Fruit fly (Drosophila melanogaster) whole organism, adult: ENCODE data around the gene otu.

Experiments
- CG11617 ChIP-seq: fragments of 200-800 bp; sonication (Bioruptor generic); optimal IDR thresholded peaks from 2 replicates; lab custom pipeline; 2017; ENCODE audit warnings: mild to moderate bottlenecking, missing biosample characterization, missing genetic modification reagents, missing genetic modification characterization
- CG14711 ChIP-seq: fragments of 200-800 bp; sonication (Bioruptor generic); optimal IDR thresholded peaks from 2 replicates; lab custom pipeline; 2018; ENCODE audit warnings: missing biosample characterization, mild to moderate bottlenecking, missing genetic modification characterization, moderate library complexity
- CG5204 ChIP-seq: fragments of 200-800 bp; sonication (Bioruptor generic); optimal IDR thresholded peaks from 2 replicates; lab custom pipeline; 2016; ENCODE audit warnings: missing biosample characterization, missing genetic modification characterization
- CG7045 ChIP-seq: fragments of 200-800 bp; sonication (Bioruptor generic); optimal IDR thresholded peaks from 2 replicates; lab custom pipeline; 2017; ENCODE audit warnings: missing biosample characterization, mild to moderate bottlenecking, missing genetic modification characterization
- CG7101 ChIP-seq: fragments of 200-800 bp; sonication (Bioruptor generic); optimal IDR thresholded peaks from 2 replicates; lab custom pipeline; 2018; ENCODE audit warnings: missing biosample characterization, mild to moderate bottlenecking, missing genetic modification characterization, moderate library complexity
- Clk ChIP-seq: fragments of 200-800 bp; sonication (Bioruptor generic); optimal IDR thresholded peaks from 2 replicates; lab custom pipeline; 2017; ENCODE audit warnings: missing biosample characterization, missing genetic modification characterization
- Hr96 ChIP-seq: fragments of 200-800 bp; sonication (Bioruptor generic); optimal IDR thresholded peaks from 2 replicates; lab custom pipeline; 2016; ENCODE audit warnings: missing biosample characterization, missing genetic modification characterization
- Mnt ChIP-seq: fragments of 200-800 bp; sonication (Bioruptor generic); optimal IDR thresholded peaks from 2 replicates; lab custom pipeline; 2016; ENCODE audit warnings: missing biosample characterization, mild to moderate bottlenecking, missing genetic modification characterization
- bab1 ChIP-seq: fragments of 200-800 bp; sonication (Bioruptor generic); optimal IDR thresholded peaks from 3 replicates; lab custom pipeline; 2019; ENCODE audit warnings: missing biosample characterization, mild to moderate bottlenecking, missing genetic modification characterization, moderate library complexity
- cic ChIP-seq: fragments of 200-800 bp; sonication (Bioruptor generic); optimal IDR thresholded peaks from 2 replicates; lab custom pipeline; 2017; ENCODE audit warnings: missing biosample characterization, mild to moderate bottlenecking, missing genetic modification characterization, moderate library complexity
- ovo ChIP-seq: fragments of 200-800 bp; sonication (Bioruptor generic); optimal IDR thresholded peaks from 2 replicates; lab custom pipeline; 2016; ENCODE audit warnings: missing biosample characterization, missing genetic modification characterization
- toe ChIP-seq: fragments of 200-800 bp; sonication (Bioruptor generic); optimal IDR thresholded peaks from 2 replicates; lab custom pipeline; 2016; ENCODE audit warnings: missing biosample characterization, missing genetic modification characterization

dm6 chrX:8531775-8532174 lies 42.4 kb upstream of the otu start:
- TF ChIP-seq CG14711 (no peak), bab1 (no peak), Hr96 (GFP tag; lab: Kevin White, UChicago) (no peak), Clk (GFP tag; lab: Kevin White, UChicago) (no peak), cic (GFP tag; lab: Kevin White, UChicago) (no peak), ovo (GFP tag; lab: Kevin White, UChicago) (no peak), CG11617 (GFP tag; lab: Kevin White, UChicago) (no peak), CG5204 (GFP tag; lab: Kevin White, UChicago) (no peak), CG7045 (GFP tag; lab: Kevin White, UChicago) (no peak), Mnt (GFP tag; lab: Kevin White, UChicago) (no peak), CG7101 (tag; lab: Kevin White, UChicago) (no peak), toe (GFP tag; lab: Kevin White, UChicago) (no peak)
